Fruit fly (Drosophila melanogaster): Measurements from ENCODE around the gene Tudor-SN.

The Tudor-SN gene

DNA sequence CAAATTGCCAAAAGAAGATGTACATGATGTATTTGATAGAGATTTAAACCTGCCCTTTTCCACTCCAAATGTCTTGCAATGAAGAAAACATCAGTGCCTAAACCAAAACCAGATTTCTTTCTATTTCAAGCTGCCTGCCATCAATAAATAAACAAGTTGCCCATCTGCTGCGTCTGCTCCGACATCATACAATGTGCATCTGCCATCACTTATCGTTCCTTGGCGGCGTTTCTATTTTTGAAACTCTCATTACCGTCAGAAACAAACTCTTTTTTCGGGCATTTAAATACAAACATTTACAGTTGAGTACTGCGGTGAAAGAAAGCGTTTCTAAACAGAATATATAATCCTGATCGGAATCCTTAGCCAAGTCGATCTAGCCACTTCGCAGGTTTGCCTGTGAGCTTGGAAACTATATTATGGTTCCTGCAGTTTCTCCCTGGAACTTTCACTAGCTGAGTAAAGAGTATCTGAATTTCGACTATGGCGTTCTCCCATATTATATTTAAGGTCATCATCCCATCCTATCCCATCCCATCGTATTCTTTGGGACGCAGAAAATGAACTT, 30.7 kb upstream of the Tudor-SN start (continued):
- TF ChIP-seq bab2 (GFP tag; optimal IDR thresholded peaks at IDR 0.05) (peak; percentile 3), kah (GFP tag; optimal IDR thresholded peaks at IDR 0.05) (peak; percentile 15), CG16863 (GFP tag; optimal IDR thresholded peaks at IDR 0.05) (peak; percentile 31), CG13894 (tag; optimal IDR thresholded peaks at IDR 0.05) (no peak), pho (GFP tag; optimal IDR thresholded peaks at IDR 0.05) (no peak), CG17829 (tag; optimal IDR thresholded peaks at IDR 0.05) (peak; percentile 50), sc (optimal IDR thresholded peaks at IDR 0.05) (no peak), sc (GFP tag; optimal IDR thresholded peaks at IDR 0.05) (peak; percentile 29), CG10274 (GFP tag; optimal IDR thresholded peaks at IDR 0.05) (peak; percentile 49), D (optimal IDR thresholded peaks at IDR 0.05) (no peak), D (GFP tag; optimal IDR thresholded peaks at IDR 0.05) (peak; percentile 62), CG8478 (optimal IDR thresholded peaks at IDR 0.05) (no peak), Pdp1 (GFP tag; optimal IDR thresholded peaks at IDR 0.05) (peak in 1 of 2 experiments; percentile 31), Atf-2 (GFP tag; optimal IDR thresholded peaks at IDR 0.05) (no peak), CG33557 (GFP tag; optimal IDR thresholded peaks at IDR 0.05) (peak; percentile 37), Camta (GFP tag; optimal IDR thresholded peaks at IDR 0.05) (peak; percentile 6), D19A (tag; optimal IDR thresholded peaks at IDR 0.05) (peak; percentile 99), CG9727 (GFP tag; optimal IDR thresholded peaks at IDR 0.05) (peak; percentile 28), sens (GFP tag) (peak; percentile 91), chm (GFP tag; IDR thresholded peaks at IDR 0.05) (peak; percentile 15; the same call in 1 of the 2 replicates), CG1529 (GFP tag; optimal IDR thresholded peaks at IDR 0.05) (peak; percentile 16), CG2712 (tag; optimal IDR thresholded peaks at IDR 0.05) (peak; percentile 72), CG10267 (tag; optimal IDR thresholded peaks at IDR 0.05) (peak; percentile 39), CG8388 (GFP tag; optimal IDR thresholded peaks at IDR 0.05) (peak; percentile 33), twi (tag; optimal IDR thresholded peaks at IDR 0.05) (peak; percentile 95), lmd (GFP tag; IDR thresholded peaks at IDR 0.05) (peak; percentile 14; the same call in 1 of the 2 replicates), H2.0 (GFP tag; IDR thresholded peaks at IDR 0.05) (no peak), Side (GFP tag; optimal IDR thresholded peaks at IDR 0.05) (peak; percentile 20), Awh (GFP tag; IDR thresholded peaks at IDR 0.05) (no peak), ssp (GFP tag; IDR thresholded peaks at IDR 0.05) (0 out of 2 replicates have a peak, but pooled peaks have one; percentile 8), Hr78 (GFP tag; optimal IDR thresholded peaks at IDR 0.05) (peak in 1 of 2 experiments; percentile 29), Hr39 (optimal IDR thresholded peaks at IDR 0.05) (no peak), CTCF (GFP tag; optimal IDR thresholded peaks at IDR 0.05) (no peak), Med (GFP tag) (peak; percentile 42), jumu (GFP tag; optimal IDR thresholded peaks at IDR 0.05) (peak; percentile 22), disco-r (GFP tag; optimal IDR thresholded peaks at IDR 0.05) (no peak), CG11560 (tag; IDR thresholded peaks at IDR 0.05) (no peak), pum (GFP tag; optimal IDR thresholded peaks at IDR 0.05) (peak; percentile 8), gem (tag; optimal IDR thresholded peaks at IDR 0.05) (peak; percentile 66), CG6791 (GFP tag; IDR thresholded peaks at IDR 0.05; ENCODE audit: partially characterized antibody) (no peak), CG10209 (GFP tag; optimal IDR thresholded peaks at IDR 0.05) (peak; percentile 23), CG9932 (GFP tag; IDR thresholded peaks at IDR 0.05) (no peak), vvl (GFP tag; IDR thresholded peaks at IDR 0.05) (peak; percentile 21; the same call in 1 of the 2 replicates), bsh (GFP tag; optimal IDR thresholded peaks at IDR 0.05) (peak in 1 of 2 experiments; percentile 70), nerfin-1 (tag; optimal IDR thresholded peaks at IDR 0.05) (peak; percentile 13), CG18619 (GFP tag; optimal IDR thresholded peaks at IDR 0.05) (no peak), Chrac-16 (GFP tag; optimal IDR thresholded peaks at IDR 0.05) (peak; percentile 47), CG1233 (GFP tag; optimal IDR thresholded peaks at IDR 0.05) (peak; percentile 13), Eip74EF (GFP tag; optimal IDR thresholded peaks at IDR 0.05) (no peak), CG18262 (tag; optimal IDR thresholded peaks at IDR 0.05) (peak; percentile 70), Oli (tag; optimal IDR thresholded peaks at IDR 0.05) (peak; percentile 39)
